Fruit fly (Drosophila melanogaster): Measurements from ENCODE around the gene Rsph3.

The Rsph3 gene

DNA sequence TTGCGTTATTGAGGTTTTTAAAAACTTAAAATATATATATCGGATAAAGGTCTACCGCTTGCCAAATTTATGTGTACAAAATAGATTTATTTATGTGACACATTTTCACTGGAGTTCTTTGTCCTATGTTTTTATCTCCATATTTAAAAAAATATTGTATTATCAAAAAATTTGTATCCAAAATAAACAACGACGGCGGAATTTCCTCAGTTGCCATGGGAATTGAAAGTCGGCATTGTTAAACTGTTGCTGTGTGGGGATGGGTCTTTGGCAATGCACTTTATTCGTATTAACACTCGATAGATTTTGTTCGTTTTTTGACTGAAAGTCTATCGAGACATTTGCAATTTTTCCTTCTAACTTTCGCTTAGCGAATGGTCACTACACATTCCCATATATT is at the start of gene Rsph3:
Rsph3 (minus strand) TSS at position 101 of the 400 bp plus-strand sequence.
- TF ChIP-seq CG17801 (GFP tag; optimal IDR thresholded peaks at IDR 0.05; ENCODE audit: partially characterized antibody): no peak

DNA sequence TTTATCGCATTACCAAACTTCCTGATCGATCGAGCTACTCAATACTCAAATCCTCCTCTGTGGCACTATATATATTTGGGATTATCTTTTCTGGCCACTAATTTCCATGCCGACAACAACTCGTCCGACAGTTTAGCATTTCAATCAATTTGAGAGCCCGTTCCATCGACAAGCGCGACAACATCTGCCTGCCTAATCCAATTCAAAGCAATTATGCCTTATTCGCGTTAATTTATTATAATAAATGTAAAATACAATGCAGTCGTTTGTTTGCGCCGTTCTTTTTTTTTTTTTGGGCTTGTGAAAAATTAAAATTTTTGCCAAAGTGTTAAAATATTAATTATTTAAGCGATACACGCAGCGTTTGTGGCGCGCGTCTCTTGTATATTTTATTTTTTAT is 48.1 kb upstream of the Rsph3 start:
- TF ChIP-seq CG17801 (GFP tag; optimal IDR thresholded peaks at IDR 0.05; ENCODE audit: partially characterized antibody): no peak

DNA sequence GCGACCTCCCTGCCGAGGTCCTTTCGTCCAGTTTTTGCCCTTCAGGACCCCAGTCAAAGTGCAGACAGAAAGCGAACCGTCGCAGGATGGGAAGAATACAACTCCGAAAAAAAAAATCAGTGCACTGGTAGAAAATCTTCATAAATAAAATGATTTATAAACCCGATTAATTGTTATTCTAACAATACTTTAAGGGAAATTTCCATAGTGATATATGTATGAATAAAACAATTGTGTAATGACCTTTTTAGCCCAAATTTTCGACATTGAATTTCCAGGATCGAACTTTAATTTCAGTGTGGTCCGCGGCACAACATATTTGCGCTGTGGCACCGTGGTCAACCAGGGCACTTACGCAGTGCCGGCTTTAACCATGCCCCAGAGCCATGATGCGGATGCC is 46.4 kb upstream of the Rsph3 start:
- TF ChIP-seq CG17801 (GFP tag; optimal IDR thresholded peaks at IDR 0.05; ENCODE audit: partially characterized antibody): no peak

DNA sequence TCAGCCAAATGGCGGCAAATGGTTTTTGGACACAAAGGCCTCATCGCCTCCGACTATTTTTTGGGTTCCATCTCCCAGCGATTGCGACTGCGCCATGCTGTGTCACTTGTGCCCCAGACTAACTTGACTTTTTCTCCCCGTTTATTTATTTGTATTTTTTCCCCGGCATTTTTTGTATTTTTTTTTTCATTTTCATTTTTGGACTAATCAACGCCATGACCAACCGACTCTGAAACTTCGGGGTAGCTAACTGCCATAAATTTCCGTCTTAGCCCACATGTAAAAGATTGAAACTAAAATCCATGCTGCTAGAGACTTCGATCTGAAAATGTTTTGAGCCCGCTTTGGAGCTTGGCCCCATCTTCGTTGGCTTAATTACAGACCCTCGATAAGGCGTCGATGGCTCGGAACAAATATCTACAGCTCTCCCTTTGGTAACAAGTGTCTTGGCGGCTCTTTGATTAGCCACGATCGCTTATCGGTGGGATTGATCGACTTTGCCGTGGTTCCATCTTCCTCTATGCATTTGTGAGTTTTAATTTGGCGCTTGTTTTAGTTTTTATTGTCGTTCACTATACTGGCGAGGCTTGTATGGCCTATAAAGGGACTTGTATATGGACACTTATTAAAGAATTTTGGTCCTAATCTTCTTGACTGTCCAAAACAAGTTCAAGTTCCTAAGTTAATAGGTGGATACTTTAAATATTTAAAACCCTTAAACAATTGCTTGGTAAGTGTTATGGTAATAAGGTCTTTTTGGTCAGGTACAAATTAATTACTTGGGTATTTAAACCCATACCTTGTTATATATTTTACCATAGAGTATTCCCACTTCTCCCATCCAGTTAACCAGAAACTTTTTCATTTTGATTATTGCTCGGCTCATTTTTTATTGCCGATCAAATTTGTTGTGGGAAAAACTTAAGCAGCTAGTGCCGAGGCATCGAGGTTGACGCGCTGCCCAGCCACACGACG is 44.2 kb upstream of the Rsph3 start:
- TF ChIP-seq CG17801 (GFP tag; optimal IDR thresholded peaks at IDR 0.05; ENCODE audit: partially characterized antibody): no peak

DNA sequence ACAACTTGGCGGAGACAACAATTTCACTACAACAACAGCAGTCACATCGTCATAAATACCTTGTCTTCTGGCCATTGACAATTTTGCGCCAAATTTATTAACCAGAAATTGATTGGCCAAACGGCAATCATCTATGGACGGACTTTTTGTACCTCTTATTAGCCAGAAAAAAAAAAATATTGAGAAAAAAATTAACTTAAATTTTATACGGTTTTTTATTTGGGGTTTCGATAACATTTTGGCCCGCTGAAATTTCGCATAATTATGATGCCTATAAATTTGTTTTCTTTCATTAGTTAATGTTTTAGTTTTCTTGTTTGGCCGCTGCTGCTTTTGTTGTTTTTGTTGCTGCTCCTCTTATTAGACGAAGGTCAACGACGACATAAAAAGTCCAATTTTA is 41.0 kb upstream of the Rsph3 start:
- no peak for TF ChIP-seq CG17801 (GFP tag; optimal IDR thresholded peaks at IDR 0.05; ENCODE audit: partially characterized antibody)

DNA sequence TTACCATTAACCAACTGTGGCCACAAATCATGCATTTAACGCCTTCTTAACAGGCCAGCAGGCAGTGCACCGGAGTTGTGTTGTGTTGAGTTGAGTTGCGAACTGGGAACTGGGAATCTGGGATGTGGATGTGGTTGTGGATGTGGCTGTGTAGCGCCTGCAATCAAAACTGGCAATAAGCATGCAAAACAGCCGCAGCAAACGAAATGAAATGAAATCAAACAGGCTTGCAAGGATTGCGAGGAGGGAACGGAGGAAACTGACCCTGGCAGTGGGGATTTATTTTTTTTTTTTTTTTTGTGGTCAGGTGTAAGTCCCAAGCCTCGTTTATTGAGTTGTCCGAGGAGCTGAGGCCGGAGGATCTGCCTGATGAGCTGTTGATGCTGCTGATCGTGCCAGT is 39.5 kb upstream of the Rsph3 start:
- TF ChIP-seq CG17801 (GFP tag; optimal IDR thresholded peaks at IDR 0.05; ENCODE audit: partially characterized antibody): no peak

DNA sequence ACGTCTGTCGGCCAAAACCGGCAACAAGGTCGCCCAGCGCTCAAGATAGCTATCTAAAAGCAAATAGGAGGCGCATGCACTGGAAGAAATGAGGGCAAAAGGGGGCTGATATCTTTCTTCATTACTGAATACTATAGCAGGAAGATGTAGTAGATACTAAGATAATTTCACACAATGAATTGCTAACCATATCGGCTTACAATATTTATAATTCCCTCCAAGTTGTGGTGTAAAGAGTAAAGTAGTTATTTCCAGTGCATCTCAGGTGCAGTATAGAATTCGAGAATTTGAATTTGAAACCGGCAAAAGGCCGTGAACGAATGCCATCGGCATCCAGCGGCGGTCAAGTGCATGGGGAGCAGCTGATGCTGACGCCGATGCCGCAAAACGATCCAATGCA is 36.5 kb upstream of the Rsph3 start:
- TF ChIP-seq CG17801 (GFP tag; optimal IDR thresholded peaks at IDR 0.05; ENCODE audit: partially characterized antibody): no peak

DNA sequence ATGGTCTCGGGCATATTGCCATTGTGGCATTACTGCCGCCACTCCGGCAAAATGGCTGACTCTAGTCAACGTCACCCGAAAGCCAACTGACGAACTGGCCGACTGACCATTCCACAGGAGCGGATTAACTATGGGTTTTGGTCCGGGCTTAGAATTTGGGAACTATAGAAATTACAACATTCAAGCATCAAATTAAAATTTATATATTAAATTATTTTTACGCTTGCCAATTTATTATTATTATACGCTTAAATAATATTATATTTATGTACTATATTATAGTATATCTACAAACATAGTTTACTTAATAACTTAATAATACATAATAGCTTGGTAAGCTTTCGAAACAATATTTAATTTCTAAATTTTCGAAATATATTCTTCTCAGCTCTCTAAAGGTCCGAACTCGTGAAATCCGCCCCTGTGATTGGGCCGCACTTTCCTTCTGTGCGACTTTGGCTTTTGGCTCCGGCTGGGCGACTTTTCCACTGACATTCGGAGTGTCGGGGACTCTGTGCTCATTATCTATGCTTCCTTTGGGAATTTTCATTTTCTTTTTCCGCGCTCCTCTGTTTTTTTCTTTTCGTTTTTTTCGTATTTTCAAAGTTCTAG is 34.5 kb upstream of the Rsph3 start:
- no peak for TF ChIP-seq CG17801 (GFP tag; optimal IDR thresholded peaks at IDR 0.05; ENCODE audit: partially characterized antibody)

DNA sequence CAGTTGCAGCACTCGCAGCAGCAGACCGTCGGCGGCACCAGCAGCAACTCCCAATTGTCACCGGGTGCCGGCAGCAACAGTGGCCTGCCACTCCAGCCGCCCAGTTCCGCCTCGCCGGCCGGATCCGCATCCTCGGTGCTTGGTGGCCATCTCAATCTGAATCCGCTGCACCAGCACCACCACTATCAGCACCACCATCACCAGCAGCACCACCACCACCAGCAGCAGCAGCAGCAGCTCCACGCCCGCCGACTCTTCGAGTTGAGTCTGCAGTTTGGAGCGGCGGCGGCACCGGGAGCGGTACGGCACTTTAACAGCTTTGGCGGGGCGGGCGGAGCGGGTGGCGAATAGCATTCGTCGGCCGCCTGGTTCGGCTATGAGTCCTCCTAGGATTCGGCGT is 29.6 kb upstream of the Rsph3 start:
- no peak for TF ChIP-seq CG17801 (GFP tag; optimal IDR thresholded peaks at IDR 0.05; ENCODE audit: partially characterized antibody)

DNA sequence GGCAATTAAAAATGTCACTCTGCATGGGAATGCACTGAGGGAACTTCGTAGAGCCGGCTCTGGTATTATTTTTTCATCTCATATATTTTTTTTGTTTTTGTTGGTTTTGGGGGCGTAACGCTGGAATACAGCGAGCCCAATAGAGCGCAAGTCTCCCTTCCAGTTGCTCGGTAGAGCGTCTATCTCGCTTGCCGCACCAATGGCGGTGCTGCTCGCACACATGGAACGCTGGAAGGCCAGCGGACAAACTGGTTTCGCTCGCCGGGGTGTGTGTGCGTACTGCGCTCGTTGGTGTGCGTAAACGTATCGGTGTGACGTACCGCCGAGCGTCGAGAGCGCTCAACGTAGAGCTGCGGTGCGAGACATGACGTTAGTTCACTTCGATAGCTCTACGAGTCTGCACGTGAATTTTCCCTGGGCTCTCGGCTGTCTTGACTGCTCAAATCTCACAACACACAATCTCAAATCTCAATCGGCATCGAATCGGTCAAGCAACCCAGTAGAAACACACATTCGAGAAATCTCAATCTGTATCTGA is 26.8 kb upstream of the Rsph3 start, which contains the start of gene vvl:
vvl (plus strand) TSS at position 371 of the 538 bp plus-strand sequence.
- TF ChIP-seq CG17801 (GFP tag; optimal IDR thresholded peaks at IDR 0.05; ENCODE audit: partially characterized antibody): no peak

DNA sequence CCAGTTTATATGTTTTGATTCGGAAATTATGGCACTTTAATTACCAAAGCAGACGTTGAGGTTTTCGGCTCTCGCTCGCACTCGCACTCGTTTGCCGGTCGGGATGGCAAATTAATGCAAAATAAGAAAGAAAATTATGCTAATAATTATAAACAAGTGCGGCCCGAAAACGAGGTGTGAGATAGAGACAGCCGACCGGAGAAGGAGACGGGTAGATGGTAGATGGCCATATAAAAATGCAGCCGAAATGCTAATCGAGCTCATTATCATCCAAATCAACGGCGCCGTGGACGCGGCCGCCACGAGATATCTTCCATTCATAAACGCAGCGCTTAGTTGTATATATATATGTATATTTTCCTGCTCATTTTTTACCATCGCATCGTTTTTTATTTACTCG is 24.5 kb upstream of the Rsph3 start:
- TF ChIP-seq CG17801 (GFP tag; optimal IDR thresholded peaks at IDR 0.05; ENCODE audit: partially characterized antibody): no peak

DNA sequence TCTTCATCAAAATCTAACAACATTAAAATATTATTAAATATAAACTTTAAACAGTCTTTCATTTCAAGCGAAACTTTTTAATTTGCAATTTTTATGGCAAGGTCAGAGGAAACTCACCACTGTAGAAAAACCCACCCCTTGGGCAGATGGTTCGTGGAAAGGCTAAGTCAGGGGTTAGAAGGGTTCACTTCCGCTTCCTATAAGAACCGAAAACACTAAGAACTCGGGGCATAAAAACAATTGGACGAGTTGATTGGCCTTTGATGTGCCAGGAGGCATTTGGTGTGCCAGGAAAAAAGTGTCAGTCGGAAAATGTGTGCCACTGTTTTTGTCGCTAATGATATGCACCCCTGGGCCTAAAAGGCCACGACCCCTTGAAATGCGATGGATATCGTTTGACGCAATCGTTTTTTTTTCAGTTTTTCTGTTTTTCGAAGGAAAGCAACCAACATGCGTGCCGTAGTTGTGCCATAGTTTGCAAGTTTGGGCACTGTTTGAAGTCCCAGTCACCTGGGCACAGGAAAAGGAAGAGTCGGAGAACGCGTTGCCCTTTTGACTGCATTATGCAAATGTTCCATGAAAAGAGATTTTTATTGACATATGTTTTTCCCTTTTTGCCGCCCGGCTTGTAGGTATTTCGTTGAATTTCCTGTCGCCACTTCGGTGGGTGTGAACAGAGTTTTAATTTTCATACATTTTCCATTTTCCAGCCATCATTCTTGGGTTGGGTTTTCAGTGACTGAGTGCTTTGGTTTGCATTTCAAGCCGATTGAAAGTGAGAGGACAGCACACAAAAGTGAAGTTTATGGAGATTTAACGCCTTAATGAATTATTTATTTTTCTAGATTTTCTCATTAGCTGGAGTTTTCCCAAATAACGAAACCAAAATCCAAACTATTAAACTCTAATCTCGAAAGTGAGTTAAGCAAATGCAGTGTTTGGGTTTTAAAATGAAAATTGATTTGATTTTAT is 21.9 kb upstream of the Rsph3 start:
- no peak for TF ChIP-seq CG17801 (GFP tag; optimal IDR thresholded peaks at IDR 0.05; ENCODE audit: partially characterized antibody)

DNA sequence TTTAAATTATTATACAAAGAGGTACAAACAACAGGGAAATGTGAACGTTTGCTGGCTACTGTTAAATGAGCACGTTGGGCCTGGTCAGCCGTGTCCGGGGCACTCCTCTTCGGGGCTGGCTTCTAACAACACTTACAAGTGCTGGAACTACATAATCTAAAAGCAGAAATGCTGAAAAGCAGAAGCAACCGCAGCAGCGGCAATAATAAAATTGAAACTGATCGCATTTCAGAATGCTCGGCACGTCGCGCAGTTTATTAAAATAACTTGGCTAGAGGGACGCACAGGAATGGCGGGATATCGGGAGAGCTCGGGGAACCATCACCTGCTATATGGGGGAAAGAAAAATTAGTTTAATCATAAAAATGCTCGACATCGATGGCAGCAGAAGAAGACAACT is 20.4 kb upstream of the Rsph3 start:
- no peak for TF ChIP-seq CG17801 (GFP tag; optimal IDR thresholded peaks at IDR 0.05; ENCODE audit: partially characterized antibody)

DNA sequence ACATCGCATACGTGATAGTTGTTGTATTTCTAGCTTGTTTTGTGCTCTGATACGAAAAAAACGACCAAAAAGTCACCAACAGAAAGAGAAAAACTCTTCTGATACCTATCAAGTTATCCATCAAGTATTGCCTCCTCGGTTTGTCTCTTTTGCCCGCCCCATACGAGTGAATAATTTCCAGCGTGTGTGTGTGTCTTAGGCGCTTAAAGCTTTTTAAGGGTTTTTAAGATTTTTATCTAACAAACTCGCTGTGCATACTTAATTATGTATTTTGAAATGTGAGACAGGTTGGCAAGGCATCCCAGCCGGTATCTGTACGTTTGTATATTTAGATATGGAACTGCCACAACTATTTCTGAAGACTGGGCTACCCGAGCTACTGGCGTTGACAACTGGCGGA is 16.4 kb upstream of the Rsph3 start:
- no peak for TF ChIP-seq CG17801 (GFP tag; optimal IDR thresholded peaks at IDR 0.05; ENCODE audit: partially characterized antibody)

DNA sequence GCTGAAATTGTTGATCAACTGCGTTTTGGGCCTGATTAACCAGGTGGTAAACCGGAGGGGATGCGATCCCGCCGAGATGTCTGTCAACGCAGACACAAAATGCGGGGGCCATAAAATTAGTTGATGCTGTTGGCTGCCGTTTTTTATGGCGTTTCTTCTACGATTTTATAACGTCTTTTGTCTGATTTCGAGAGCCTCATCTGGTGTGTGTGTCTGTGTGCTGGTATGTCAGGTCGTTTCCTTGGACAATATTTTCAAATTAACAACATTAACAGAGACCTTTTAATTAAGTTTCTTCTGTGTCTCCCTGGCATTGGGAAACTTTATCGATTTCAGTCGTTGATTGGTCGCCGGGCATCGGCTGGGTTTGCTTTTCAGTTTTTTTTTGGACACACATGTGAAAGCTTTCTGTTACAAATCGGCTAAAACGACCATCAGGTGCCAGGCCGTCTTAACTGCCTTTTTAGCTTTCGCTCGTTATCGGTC is 15.8 kb upstream of the Rsph3 start:
- TF ChIP-seq CG17801 (GFP tag; optimal IDR thresholded peaks at IDR 0.05; ENCODE audit: partially characterized antibody): no peak

All from ovary, adult (tissue).